Fruit fly (Drosophila melanogaster): ENCODE results near the gene jp.

- TF ChIP-seq ase (GFP tag; IDR thresholded peaks at IDR 0.05) (no peak), CG5245 (GFP tag; optimal IDR thresholded peaks at IDR 0.05) (no peak), tll (GFP tag; optimal IDR thresholded peaks at IDR 0.05) (no peak), ems (GFP tag; optimal IDR thresholded peaks at IDR 0.05) (no peak), jumu (GFP tag; optimal IDR thresholded peaks at IDR 0.05) (no peak)
These were observed 48.2 kb upstream of the jp start for dm6 chr2L:9614674-9615258.

All from whole organism, embryonic.